Worm (Caenorhabditis elegans) whole organism, L2 larva: ENCODE measurements around the gene gldi-10.

ENCODE experiments used
- ama-1 ChIP-seq: fragments of 150-350 bp; optimal IDR thresholded peaks from 2 replicates; lab custom pipeline; 2018; ENCODE audit warnings: inconsistent platforms
- nhr-21 ChIP-seq: fragments of 150-350 bp; optimal IDR thresholded peaks from 2 replicates; lab custom pipeline; 2014; ENCODE audit warnings: missing biosample characterization, missing genetic modification characterization

DNA sequence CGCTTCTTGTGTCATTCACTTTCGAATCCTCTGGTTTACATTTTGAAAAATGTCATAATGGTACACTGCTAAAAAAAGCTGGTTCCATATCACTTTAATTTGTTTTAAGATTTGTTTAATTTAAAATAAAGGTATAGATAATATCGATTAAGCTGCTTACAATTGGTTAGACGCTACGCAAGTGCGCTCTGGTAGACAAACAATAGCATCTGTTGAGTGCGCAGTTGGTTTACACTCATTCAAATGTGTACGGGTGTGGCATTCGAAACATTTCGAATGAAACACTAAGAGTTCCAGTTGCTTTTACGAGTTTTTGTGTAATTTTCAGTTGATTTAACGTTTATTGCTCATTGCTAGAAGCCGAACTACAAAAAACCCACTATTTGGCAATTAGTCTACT is 8.4 kb downstream of the gldi-10 start:
- TF ChIP-seq ama-1 (no peak), nhr-21 (tag; lab: Kevin White, UChicago) (no peak)
